Fruit fly (Drosophila melanogaster) whole organism, embryonic: ENCODE results near the gene CG6067.
A peak's percentile ranks its signal among the peaks of the same experiment; 100 is the strongest.

Experiments
- ATbp ChIP-seq: fragments of 200-800 bp; sonication (Bioruptor generic); optimal IDR thresholded peaks from 2 replicates; lab custom pipeline; 2017; ENCODE audit warnings: missing biosample characterization, mild to moderate bottlenecking, missing genetic modification characterization, missing genetic modification reagents
- Abd-B ChIP-seq: fragments of 200-800 bp; sonication (Bioruptor generic); optimal IDR thresholded peaks from 2 replicates; lab custom pipeline; 2018; ENCODE audit warnings: missing biosample characterization, mild to moderate bottlenecking, missing genetic modification characterization, moderate library complexity
- CG11085 ChIP-seq: fragments of 200-800 bp; sonication (Bioruptor generic); IDR thresholded peaks from 2 replicates; pipeline ENCODE4 v1.3.6; 2022; ENCODE audit warnings: missing biosample characterization, missing genetic modification characterization
- CG12769 ChIP-seq: fragments of 200-800 bp; sonication (Bioruptor generic); optimal IDR thresholded peaks from 2 replicates; lab custom pipeline; 2019; ENCODE audit warnings: missing biosample characterization, mild to moderate bottlenecking, missing genetic modification characterization, moderate library complexity
- CG14014 ChIP-seq: fragments of 200-800 bp; sonication (Bioruptor generic); IDR thresholded peaks from 2 replicates; pipeline ENCODE4 v1.3.6; 2022; ENCODE audit warnings: missing biosample characterization, missing genetic modification characterization
- CG15073 ChIP-seq: fragments of 200-800 bp; sonication (Bioruptor generic); optimal IDR thresholded peaks from 2 replicates; lab custom pipeline; 2016; ENCODE audit warnings: missing biosample characterization, missing genetic modification characterization
- CG16813 ChIP-seq: fragments of 200-800 bp; sonication (Bioruptor generic); IDR thresholded peaks from 3 replicates; pipeline ENCODE4 v1.3.6; 2022; ENCODE audit warnings: missing biosample characterization, missing genetic modification characterization; ENCODE audit not compliant: partially characterized antibody
- CG17802 ChIP-seq: fragments of 200-800 bp; sonication (Bioruptor generic); optimal IDR thresholded peaks from 2 replicates; lab custom pipeline; 2018; ENCODE audit warnings: missing biosample characterization, mild to moderate bottlenecking, missing genetic modification characterization, moderate library complexity
- CG17829 ChIP-seq: fragments of 200-800 bp; optimal IDR thresholded peaks from 2 replicates; lab custom pipeline; 2019; ENCODE audit warnings: missing biosample characterization, mild to moderate bottlenecking, missing genetic modification characterization, moderate library complexity
- CG18476 ChIP-seq: fragments of 200-800 bp; sonication (Bioruptor generic); optimal IDR thresholded peaks from 2 replicates; lab custom pipeline; 2016; ENCODE audit warnings: missing biosample characterization, mild to moderate bottlenecking, missing genetic modification characterization
- CG30431 ChIP-seq: fragments of 200-800 bp; sonication (Bioruptor generic); optimal IDR thresholded peaks from 2 replicates; lab custom pipeline; 2017; ENCODE audit warnings: missing biosample characterization, missing genetic modification characterization
- CG34224 ChIP-seq: fragments of 200-800 bp; sonication (Bioruptor generic); IDR thresholded peaks from 3 replicates; pipeline ENCODE4 v1.3.6; 2022; ENCODE audit warnings: missing biosample characterization, missing genetic modification characterization; ENCODE audit not compliant: partially characterized antibody
- CG4404 ChIP-seq: fragments of 200-800 bp; sonication (Bioruptor generic); IDR thresholded peaks from 2 replicates; pipeline ENCODE4 v1.3.6; 2022; ENCODE audit warnings: missing biosample characterization, missing genetic modification characterization
- CG6689 ChIP-seq: fragments of 200-800 bp; sonication (Bioruptor generic); IDR thresholded peaks from 2 replicates; pipeline ENCODE4 v1.3.6; 2022; ENCODE audit warnings: missing biosample characterization, missing genetic modification characterization
- CG8290 ChIP-seq, 3 experiments: fragments of 200-800 bp; sonication (Bioruptor generic); optimal IDR thresholded peaks; 2 replicates each; lab custom pipeline; 2016 to 2019; ENCODE audit warnings: missing biosample characterization in 3 of 3, missing genetic modification characterization in 3 of 3, mild to moderate bottlenecking in 2 of 3, moderate library complexity in 1 of 3
- Chrac-16 ChIP-seq: fragments of 200-800 bp; sonication (Bioruptor generic); optimal IDR thresholded peaks from 3 replicates; lab custom pipeline; 2016; ENCODE audit warnings: missing biosample characterization, missing genetic modification characterization
- CrebB ChIP-seq: fragments of 200-800 bp; sonication (Bioruptor generic); optimal IDR thresholded peaks from 3 replicates; lab custom pipeline; 2018; ENCODE audit warnings: missing biosample characterization, mild to moderate bottlenecking, missing genetic modification characterization
- D19A ChIP-seq: fragments of 200-800 bp; optimal IDR thresholded peaks from 3 replicates; lab custom pipeline; 2019; ENCODE audit warnings: missing biosample characterization, mild to moderate bottlenecking, missing genetic modification characterization, moderate library complexity
- Deaf1 ChIP-seq: fragments of 200-800 bp; optimal IDR thresholded peaks from 3 replicates; lab custom pipeline; 2019; ENCODE audit warnings: missing biosample characterization, mild to moderate bottlenecking, missing genetic modification characterization, moderate library complexity
- Ets97D ChIP-seq: fragments of 200-800 bp; sonication (Bioruptor generic); optimal IDR thresholded peaks from 3 replicates; lab custom pipeline; 2016; ENCODE audit warnings: missing biosample characterization, missing genetic modification characterization
- HHEX ChIP-seq: fragments of 200-800 bp; sonication (Bioruptor generic); optimal IDR thresholded peaks from 3 replicates; lab custom pipeline; 2017; ENCODE audit warnings: missing biosample characterization, mild to moderate bottlenecking, missing genetic modification characterization, missing genetic modification reagents
- HLH4C ChIP-seq: fragments of 200-800 bp; sonication (Bioruptor generic); IDR thresholded peaks from 3 replicates; pipeline ENCODE4 v1.3.6; 2022; ENCODE audit warnings: missing biosample characterization, missing genetic modification characterization; ENCODE audit not compliant: partially characterized antibody
- Hr51 ChIP-seq, 2 experiments: fragments of 200-800 bp; sonication (Bioruptor generic); optimal IDR thresholded peaks; 2 replicates in 1 of 2; 3 replicates in 1 of 2; lab custom pipeline; 2016 to 2018; ENCODE audit warnings: missing biosample characterization in 2 of 2, missing genetic modification characterization in 2 of 2, mild to moderate bottlenecking in 1 of 2, moderate library complexity in 1 of 2
- Jarid2 ChIP-seq: fragments of 200-800 bp; sonication (Bioruptor generic); optimal IDR thresholded peaks from 3 replicates; lab custom pipeline; 2017; ENCODE audit warnings: mild to moderate bottlenecking, missing biosample characterization, missing genetic modification reagents, missing genetic modification characterization
- Kr ChIP-seq: fragments of 200-800 bp; sonication (Bioruptor generic); optimal IDR thresholded peaks from 2 replicates; lab custom pipeline; 2017; ENCODE audit warnings: missing biosample characterization, mild to moderate bottlenecking, missing genetic modification characterization
- Nf-YA ChIP-seq: fragments of 200-800 bp; sonication (Bioruptor generic); IDR thresholded peaks from 2 replicates; pipeline ENCODE4 v1.3.6; 2022; ENCODE audit warnings: missing biosample characterization, missing genetic modification characterization
- Ravus ChIP-seq: fragments of 200-800 bp; sonication (Bioruptor generic); IDR thresholded peaks from 2 replicates; pipeline ENCODE4 v1.3.6; 2022; ENCODE audit warnings: missing biosample characterization, missing genetic modification characterization
- Scr ChIP-seq: fragments of 200-800 bp; sonication (Bioruptor generic); IDR thresholded peaks from 2 replicates; pipeline ENCODE4 v1.3.6; 2022; ENCODE audit warnings: missing biosample characterization, missing genetic modification characterization; ENCODE audit not compliant: partially characterized antibody
- Side ChIP-seq: fragments of 200-800 bp; sonication (Bioruptor generic); optimal IDR thresholded peaks from 2 replicates; lab custom pipeline; 2016; ENCODE audit warnings: missing biosample characterization, missing genetic modification characterization
- Six4 ChIP-seq: fragments of 200-800 bp; sonication (Bioruptor generic); optimal IDR thresholded peaks from 2 replicates; lab custom pipeline; 2016; ENCODE audit warnings: missing biosample characterization, missing genetic modification characterization
- Ssrp ChIP-seq: fragments of 200-800 bp; sonication (Bioruptor generic); optimal IDR thresholded peaks from 2 replicates; lab custom pipeline; 2018; ENCODE audit warnings: missing biosample characterization, mild to moderate bottlenecking, missing genetic modification characterization, moderate library complexity
- Stat92E ChIP-seq, 3 experiments: fragments of >200 bp in 2 of 3; fragments of 200-800 bp in 1 of 3; sonication (Bioruptor generic) in 1 of 3; optimal IDR thresholded peaks; 2 replicates each; lab custom pipeline; 2017 to 2019; ENCODE audit warnings: missing biosample characterization in 3 of 3, missing genetic modification characterization in 3 of 3, mild to moderate bottlenecking in 1 of 3, moderate library complexity in 1 of 3
- Xbp1 ChIP-seq: fragments of 200-800 bp; sonication (Bioruptor generic); optimal IDR thresholded peaks from 3 replicates; lab custom pipeline; 2016; ENCODE audit warnings: missing biosample characterization, mild to moderate bottlenecking, missing genetic modification characterization
- Xrp1 ChIP-seq: fragments of 200-800 bp; sonication (Bioruptor generic); IDR thresholded peaks from 2 replicates; pipeline ENCODE4 v1.3.6; 2022; ENCODE audit warnings: missing biosample characterization, missing genetic modification characterization
- amos ChIP-seq: fragments of 200-800 bp; sonication (Bioruptor generic); IDR thresholded peaks from 2 replicates; pipeline ENCODE4 v1.3.6; 2022; ENCODE audit warnings: missing biosample characterization, missing genetic modification characterization; ENCODE audit not compliant: partially characterized antibody
- bcd ChIP-seq: fragments of 200-800 bp; sonication (Bioruptor generic); optimal IDR thresholded peaks from 2 replicates; lab custom pipeline; 2017; ENCODE audit warnings: missing biosample characterization, mild to moderate bottlenecking, missing genetic modification characterization
- cas ChIP-seq: fragments of 200-800 bp; sonication (Bioruptor generic); IDR thresholded peaks from 2 replicates; pipeline ENCODE4 v1.3.6; 2022; ENCODE audit warnings: missing biosample characterization, missing genetic modification characterization
- crc ChIP-seq: fragments of 200-800 bp; sonication (Bioruptor generic); optimal IDR thresholded peaks from 2 replicates; lab custom pipeline; 2016; ENCODE audit warnings: missing biosample characterization, missing genetic modification characterization
- disco-r ChIP-seq: fragments of 200-800 bp; sonication (Bioruptor generic); optimal IDR thresholded peaks from 2 replicates; lab custom pipeline; 2016; ENCODE audit warnings: missing biosample characterization, missing genetic modification characterization
- exex ChIP-seq: fragments of 200-800 bp; sonication (Bioruptor generic); optimal IDR thresholded peaks from 4 replicates; lab custom pipeline; 2018; ENCODE audit warnings: missing biosample characterization, mild to moderate bottlenecking, missing genetic modification characterization, moderate library complexity
- gsb-n ChIP-seq: fragments of 200-800 bp; sonication (Bioruptor generic); optimal IDR thresholded peaks from 3 replicates; lab custom pipeline; 2018; ENCODE audit warnings: missing biosample characterization, mild to moderate bottlenecking, missing genetic modification characterization
- mirr ChIP-seq: fragments of 200-800 bp; sonication (Bioruptor generic); optimal IDR thresholded peaks from 3 replicates; lab custom pipeline; 2018; ENCODE audit warnings: missing biosample characterization, mild to moderate bottlenecking, missing genetic modification characterization
- mld ChIP-seq: fragments of 200-800 bp; sonication (Bioruptor generic); IDR thresholded peaks from 3 replicates; pipeline ENCODE4 v1.3.6; 2022; ENCODE audit warnings: missing biosample characterization, missing genetic modification characterization; ENCODE audit not compliant: partially characterized antibody
- nmo ChIP-seq: fragments of 200-800 bp; sonication (Bioruptor generic); optimal IDR thresholded peaks from 2 replicates; lab custom pipeline; 2018; ENCODE audit warnings: missing biosample characterization, mild to moderate bottlenecking, missing genetic modification characterization, moderate library complexity
- otp ChIP-seq: fragments of 200-800 bp; sonication (Bioruptor generic); IDR thresholded peaks from 3 replicates; pipeline ENCODE4, ENCODE4 v1.3.6; 2022; ENCODE audit warnings: missing biosample characterization, missing genetic modification characterization
- salm ChIP-seq: fragments of 200-800 bp; sonication (Bioruptor generic); optimal IDR thresholded peaks from 2 replicates; lab custom pipeline; 2018; ENCODE audit warnings: missing biosample characterization, mild to moderate bottlenecking, missing genetic modification characterization
- scrt ChIP-seq: fragments of 200-800 bp; sonication (Bioruptor generic); optimal IDR thresholded peaks from 2 replicates; lab custom pipeline; 2018; ENCODE audit warnings: missing biosample characterization, mild to moderate bottlenecking, missing genetic modification characterization, moderate library complexity
- slou ChIP-seq: fragments of 200-800 bp; sonication (Bioruptor generic); optimal IDR thresholded peaks from 3 replicates; lab custom pipeline; 2016; ENCODE audit warnings: missing biosample characterization, missing genetic modification characterization
- tio ChIP-seq: fragments of 200-800 bp; sonication (Bioruptor generic); optimal IDR thresholded peaks from 2 replicates; lab custom pipeline; 2017; ENCODE audit warnings: missing biosample characterization, missing genetic modification characterization, inconsistent platforms
- tna ChIP-seq: fragments of 200-800 bp; sonication (Bioruptor generic); IDR thresholded peaks from 2 replicates; pipeline ENCODE4 v1.3.6; 2022; ENCODE audit warnings: missing biosample characterization, missing genetic modification characterization; ENCODE audit not compliant: partially characterized antibody

Gene CG6067

DNA sequence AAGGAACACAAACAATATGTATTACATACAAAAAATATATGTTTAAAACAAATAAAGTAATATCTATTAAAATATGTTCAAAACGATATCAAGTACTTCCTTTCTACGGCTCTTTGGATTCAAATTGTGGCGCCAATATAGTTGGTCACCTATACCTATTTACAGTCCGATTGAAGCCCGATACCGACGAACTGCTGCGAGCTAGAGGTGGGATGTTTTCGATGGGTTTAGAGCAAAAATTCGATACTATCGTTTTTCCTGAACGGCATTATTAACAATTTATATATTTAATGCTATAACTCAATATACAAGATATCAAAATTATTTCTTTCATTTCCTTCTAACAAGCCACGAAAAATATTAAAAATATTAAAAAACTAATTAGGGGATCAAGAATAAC is 13.6 kb upstream of the CG6067 start (continued):
- no peak for TF ChIP-seq Nf-YA (GFP tag; lab: Robert Waterston, UW)
- no peak for TF ChIP-seq Stat92E (GFP tag; optimal IDR thresholded peaks at IDR 0.05; lab: Kevin White, UChicago)
- peak; percentile 70 for TF ChIP-seq Scr (GFP tag; lab: Robert Waterston, UW)
- TF ChIP-seq Side (GFP tag; lab: Kevin White, UChicago), result no peak
- peak; percentile 57 for TF ChIP-seq HLH4C
- no peak for TF ChIP-seq crc (GFP tag; lab: Kevin White, UChicago)
- TF ChIP-seq Xbp1 (GFP tag; lab: Kevin White, UChicago), result no peak
- peak; percentile 34; the same call in 1 of the 2 replicates for TF ChIP-seq tna (GFP tag; lab: Robert Waterston, UW)
- TF ChIP-seq HHEX, result no peak
- TF ChIP-seq CG17829, result no peak
- TF ChIP-seq mld, result no peak
- TF ChIP-seq CG11085 (GFP tag; lab: Robert Waterston, UW), result no peak
- no peak for TF ChIP-seq bcd (GFP tag; lab: Kevin White, UChicago)
- no peak for TF ChIP-seq ATbp (GFP tag; lab: Kevin White, UChicago)
- no peak for TF ChIP-seq Chrac-16
- TF ChIP-seq scrt, result no peak
- no peak for TF ChIP-seq CG15073
- TF ChIP-seq CG16813 (GFP tag; lab: Robert Waterston, UW), result peak; percentile 63
- no peak for TF ChIP-seq nmo (GFP tag; lab: Kevin White, UChicago)
- TF ChIP-seq CG8290 (GFP tag; optimal IDR thresholded peaks at IDR 0.05; lab: Kevin White, UChicago), result no peak
- no peak for TF ChIP-seq CG8290 (tag; optimal IDR thresholded peaks at IDR 0.05; lab: Kevin White, UChicago)
- TF ChIP-seq CG14014 (GFP tag; lab: Robert Waterston, UW), result no peak
- no peak for TF ChIP-seq CG17802 (tag; lab: Kevin White, UChicago)
- no peak for TF ChIP-seq Ravus
- no peak for TF ChIP-seq Abd-B
- no peak for TF ChIP-seq Jarid2 (GFP tag; lab: Kevin White, UChicago)
- TF ChIP-seq Hr51 (GFP tag; optimal IDR thresholded peaks at IDR 0.05; lab: Kevin White, UChicago), result no peak
- TF ChIP-seq otp (GFP tag; lab: Robert Waterston, UW), result no peak
- TF ChIP-seq Kr (GFP tag; lab: Kevin White, UChicago), result no peak
- no peak for TF ChIP-seq CG18476
- TF ChIP-seq tio (GFP tag; lab: Kevin White, UChicago), result no peak
- TF ChIP-seq CG12769 (tag; lab: Kevin White, UChicago), result no peak
- no peak for TF ChIP-seq salm (tag; lab: Kevin White, UChicago)
- no peak for TF ChIP-seq Ets97D (GFP tag; lab: Kevin White, UChicago)
- no peak for TF ChIP-seq Ssrp
- TF ChIP-seq CrebB (tag; lab: Kevin White, UChicago), result no peak
- no peak for TF ChIP-seq exex (tag; lab: Kevin White, UChicago)
- no peak for TF ChIP-seq CG4404 (GFP tag; lab: Robert Waterston, UW)
- TF ChIP-seq CG6689, result no peak
- peak; percentile 65 for TF ChIP-seq CG34224 (GFP tag; lab: Robert Waterston, UW)
- no peak for TF ChIP-seq Deaf1 (tag; lab: Kevin White, UChicago)
- no peak for TF ChIP-seq cas (GFP tag; lab: Robert Waterston, UW)
- TF ChIP-seq D19A (tag; lab: Kevin White, UChicago), result no peak
- TF ChIP-seq Xrp1, result no peak
- TF ChIP-seq Six4 (GFP tag; lab: Kevin White, UChicago), result no peak
- TF ChIP-seq mirr (GFP tag; lab: Kevin White, UChicago), result no peak
- no peak for TF ChIP-seq slou (GFP tag; lab: Kevin White, UChicago)
- no peak for TF ChIP-seq CG30431 (GFP tag; lab: Kevin White, UChicago)
- peak; percentile 69 for TF ChIP-seq amos (GFP tag; lab: Robert Waterston, UW)
- TF ChIP-seq disco-r (GFP tag; lab: Kevin White, UChicago), result no peak
- no peak for TF ChIP-seq gsb-n (tag; lab: Kevin White, UChicago)
